Worm (Caenorhabditis elegans) whole organism, L3 larva: ENCODE results near the gene F26F2.4.

ENCODE experiments used
- ZK546.5 ChIP-seq: sonication (generic microtip); optimal IDR thresholded peaks from 2 replicates; lab custom pipeline; 2017; ENCODE audit warnings: missing biosample characterization, missing genetic modification characterization
- ama-1 ChIP-seq: fragments of 150-350 bp; optimal IDR thresholded peaks from 2 replicates; lab custom pipeline; 2018
- ceh-16 ChIP-seq: sonication (generic microtip); optimal IDR thresholded peaks from 2 replicates; lab custom pipeline; 2017; ENCODE audit warnings: missing biosample characterization, missing genetic modification characterization
- ceh-28 ChIP-seq: fragments of 150-350 bp; optimal IDR thresholded peaks from 2 replicates; lab custom pipeline; 2014; ENCODE audit warnings: missing biosample characterization, missing genetic modification reagents, missing genetic modification characterization
- ceh-82 ChIP-seq: fragments of 150-350 bp; optimal IDR thresholded peaks from 2 replicates; lab custom pipeline; 2014; ENCODE audit warnings: missing biosample characterization, missing genetic modification characterization
- ceh-9 ChIP-seq: sonication (generic microtip); optimal IDR thresholded peaks from 2 replicates; lab custom pipeline; 2018; ENCODE audit warnings: missing biosample characterization, missing genetic modification characterization
- daf-12 ChIP-seq: fragments of 150-350 bp; optimal IDR thresholded peaks from 2 replicates; lab custom pipeline; 2014; ENCODE audit warnings: missing biosample characterization, missing genetic modification reagents, missing genetic modification characterization
- egl-5 ChIP-seq: fragments of 150-350 bp; optimal IDR thresholded peaks from 2 replicates; lab custom pipeline; 2017; ENCODE audit warnings: missing biosample characterization, missing genetic modification reagents, missing genetic modification characterization, inconsistent platforms
- elt-1 ChIP-seq: fragments of 150-350 bp; optimal IDR thresholded peaks from 2 replicates; lab custom pipeline; 2014; ENCODE audit warnings: missing biosample characterization, missing genetic modification characterization
- elt-2 ChIP-seq: sonication (generic microtip); optimal IDR thresholded peaks from 2 replicates; lab custom pipeline; 2016; ENCODE audit warnings: missing genetic modification reagents, mild to moderate bottlenecking, missing genetic modification characterization, missing compliant biosample characterization
- elt-3 ChIP-seq, 3 experiments: fragments of 150-350 bp in 1 of 3; sonication (generic microtip) in 2 of 3; optimal IDR thresholded peaks; 2 replicates in 2 of 3; 4 replicates in 1 of 3; lab custom pipeline; 2014 to 2017; ENCODE audit warnings: missing biosample characterization in 3 of 3, missing genetic modification characterization in 3 of 3
- eor-1 ChIP-seq, 2 experiments: fragments of 150-350 bp; optimal IDR thresholded peaks; 2 replicates each; lab custom pipeline; 2014 to 2018; ENCODE audit warnings: missing biosample characterization in 2 of 2, missing genetic modification characterization in 2 of 2
- fkh-10 ChIP-seq: sonication (generic microtip); optimal IDR thresholded peaks from 2 replicates; lab custom pipeline; 2017; ENCODE audit warnings: missing biosample characterization, missing genetic modification reagents, missing genetic modification characterization
- fkh-2 ChIP-seq: fragments of 150-350 bp; optimal IDR thresholded peaks from 2 replicates; lab custom pipeline; 2014; ENCODE audit warnings: missing biosample characterization, missing genetic modification reagents, missing genetic modification characterization
- hmg-11 ChIP-seq: sonication (generic microtip); optimal IDR thresholded peaks from 2 replicates; lab custom pipeline; 2016; ENCODE audit warnings: missing genetic modification characterization, missing compliant biosample characterization
- jun-1 ChIP-seq: fragments of 150-350 bp; optimal IDR thresholded peaks from 2 replicates; lab custom pipeline; 2014; ENCODE audit warnings: missing biosample characterization, missing genetic modification reagents, missing genetic modification characterization
- lin-39 ChIP-seq: fragments of 150-350 bp; optimal IDR thresholded peaks from 2 replicates; lab custom pipeline; 2018; ENCODE audit warnings: missing biosample characterization, missing genetic modification reagents, missing genetic modification characterization
- lsy-12 ChIP-seq: sonication (generic microtip); optimal IDR thresholded peaks from 2 replicates; lab custom pipeline; 2016; ENCODE audit warnings: mild to moderate bottlenecking, missing genetic modification characterization, missing compliant biosample characterization
- mml-1 ChIP-seq: fragments of 150-350 bp; sonication (generic microtip); optimal IDR thresholded peaks from 3 replicates; lab custom pipeline; 2014; ENCODE audit warnings: missing biosample characterization, missing genetic modification characterization
- nhr-11 ChIP-seq: fragments of 150-350 bp; optimal IDR thresholded peaks from 2 replicates; lab custom pipeline; 2014; ENCODE audit warnings: missing biosample characterization, missing genetic modification characterization
- nhr-12 ChIP-seq: fragments of 150-350 bp; optimal IDR thresholded peaks from 2 replicates; lab custom pipeline; 2014; ENCODE audit warnings: missing biosample characterization, missing genetic modification characterization
- nhr-23 ChIP-seq: fragments of 150-350 bp; optimal IDR thresholded peaks from 2 replicates; lab custom pipeline; 2014; ENCODE audit warnings: missing biosample characterization, missing genetic modification reagents, missing genetic modification characterization
- nhr-237 ChIP-seq: fragments of 150-350 bp; optimal IDR thresholded peaks from 2 replicates; lab custom pipeline; 2014; ENCODE audit warnings: missing biosample characterization, missing genetic modification characterization
- nhr-25 ChIP-seq: sonication (generic microtip); optimal IDR thresholded peaks from 2 replicates; lab custom pipeline; 2017; ENCODE audit warnings: missing biosample characterization, missing genetic modification characterization
- nhr-28 ChIP-seq: fragments of 150-350 bp; optimal IDR thresholded peaks from 2 replicates; lab custom pipeline; 2014; ENCODE audit warnings: missing biosample characterization, missing genetic modification characterization
- nhr-43 ChIP-seq: sonication (generic microtip); optimal IDR thresholded peaks from 2 replicates; lab custom pipeline; 2016; ENCODE audit warnings: mild to moderate bottlenecking, missing genetic modification characterization, missing compliant biosample characterization; ENCODE audit not compliant: poor library complexity, severe bottlenecking
- nhr-67 ChIP-seq: fragments of 150-350 bp; optimal IDR thresholded peaks from 2 replicates; lab custom pipeline; 2014; ENCODE audit warnings: missing biosample characterization, missing genetic modification characterization
- nhr-76 ChIP-seq: fragments of 150-350 bp; sonication (generic microtip); optimal IDR thresholded peaks from 5 replicates; lab custom pipeline; 2014; ENCODE audit warnings: missing biosample characterization, missing genetic modification characterization
- pha-4 ChIP-seq: fragments of 150-350 bp; optimal IDR thresholded peaks from 2 replicates; lab custom pipeline; 2014; ENCODE audit warnings: missing biosample characterization, missing genetic modification reagents, missing genetic modification characterization
- pqm-1 ChIP-seq: fragments of 150-350 bp; optimal IDR thresholded peaks from 2 replicates; lab custom pipeline; 2017; ENCODE audit warnings: missing biosample characterization, missing genetic modification characterization, inconsistent platforms
- skn-1 ChIP-seq: fragments of 150-350 bp; optimal IDR thresholded peaks from 2 replicates; lab custom pipeline; 2014; ENCODE audit warnings: missing biosample characterization, missing genetic modification characterization
- snpc-4 ChIP-seq: fragments of 150-350 bp; optimal IDR thresholded peaks from 2 replicates; lab custom pipeline; 2014; ENCODE audit warnings: missing biosample characterization, missing genetic modification characterization
- tbx-2 ChIP-seq: sonication (generic microtip); optimal IDR thresholded peaks from 2 replicates; lab custom pipeline; 2016; ENCODE audit warnings: mild to moderate bottlenecking, missing genetic modification characterization, missing compliant biosample characterization
- unc-39 ChIP-seq: sonication (generic microtip); optimal IDR thresholded peaks from 4 replicates; lab custom pipeline; 2017; ENCODE audit warnings: missing biosample characterization, missing genetic modification characterization
- unc-62 ChIP-seq: fragments of 150-350 bp; sonication (generic microtip); optimal IDR thresholded peaks from 4 replicates; lab custom pipeline; 2014; ENCODE audit warnings: missing biosample characterization, missing genetic modification reagents, missing genetic modification characterization
- zag-1 ChIP-seq: fragments of 150-350 bp; optimal IDR thresholded peaks from 2 replicates; lab custom pipeline; 2014; ENCODE audit warnings: missing biosample characterization, missing genetic modification characterization
- ztf-11 ChIP-seq: fragments of 150-350 bp; optimal IDR thresholded peaks from 2 replicates; lab custom pipeline; 2014; ENCODE audit warnings: missing biosample characterization, missing genetic modification characterization
- ztf-4 ChIP-seq: fragments of 150-350 bp; optimal IDR thresholded peaks from 2 replicates; lab custom pipeline; 2014; ENCODE audit warnings: missing biosample characterization, missing genetic modification characterization

The F26F2.4 gene

DNA sequence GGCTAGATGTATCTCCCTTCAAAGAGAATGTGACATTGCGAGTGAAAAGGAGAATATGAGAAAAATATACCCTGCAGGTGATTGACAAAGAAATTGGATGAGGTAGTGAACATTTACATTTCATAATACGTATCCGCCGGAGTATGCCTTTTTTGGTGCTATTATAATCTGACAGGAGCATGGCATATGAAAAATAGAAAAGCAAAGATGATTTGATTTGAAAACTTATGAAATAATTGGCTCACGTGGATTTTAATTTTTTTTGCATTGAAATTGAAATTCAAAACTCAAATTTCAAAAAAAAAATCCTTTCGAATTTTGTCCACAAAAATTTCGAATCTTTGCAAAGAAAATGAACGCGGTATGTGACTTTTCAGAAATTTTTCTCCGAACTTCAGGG is 33.9 kb downstream of the F26F2.4 start, which contains the start of gene ttr-11:
TSS of gene ttr-11 (plus strand) at position 301 of the 400 bp plus-strand sequence.
- TF ChIP-seq fkh-2 (no peak), ama-1 (lab: Kevin White, UChicago) (no peak), ztf-11 (tag; lab: Kevin White, UChicago) (no peak), nhr-11 (tag; lab: Kevin White, UChicago) (no peak), unc-39 (tag; lab: Kevin White, UChicago) (no peak), nhr-28 (tag; lab: Kevin White, UChicago) (no peak), elt-3 (tag; optimal IDR thresholded peaks at IDR 0.05; lab: Kevin White, UChicago) (no peak)

DNA sequence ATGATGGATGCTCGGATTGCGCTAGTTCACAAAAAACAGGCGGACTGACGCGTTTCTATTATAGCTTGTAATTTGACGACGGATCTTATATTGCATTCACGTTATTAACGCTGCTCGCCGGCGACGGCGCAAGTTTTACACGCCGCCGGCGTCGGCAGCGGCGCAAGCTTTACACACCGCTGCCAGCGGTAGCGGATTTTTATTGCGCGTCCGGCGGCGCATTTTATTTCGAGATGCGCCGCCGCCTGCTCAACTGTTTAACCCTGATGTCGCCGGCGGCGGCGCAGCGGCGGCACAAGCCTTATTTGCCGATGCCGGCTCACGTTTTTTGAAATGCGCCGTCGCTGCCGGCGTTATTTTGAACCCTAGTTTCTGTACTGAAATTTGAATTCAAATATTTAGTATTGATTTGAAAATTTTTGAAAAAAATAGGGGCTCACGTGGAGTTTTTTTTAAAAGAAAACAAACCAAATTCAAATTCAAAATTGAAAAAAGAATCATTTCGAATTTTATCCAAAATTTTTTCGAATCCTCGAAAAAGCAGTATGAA is 35.6 kb downstream of the F26F2.4 start, which contains the start of gene ttr-57:
TSS of gene ttr-57 (plus strand) at position 500 of the 550 bp plus-strand sequence.
- no peak for TF ChIP-seq nhr-67
- no peak for TF ChIP-seq elt-1 (tag; lab: Kevin White, UChicago)
- no peak for TF ChIP-seq nhr-12 (tag; lab: Kevin White, UChicago)
- TF ChIP-seq pqm-1 (tag; lab: Kevin White, UChicago), result no peak
- no peak for TF ChIP-seq nhr-23
- TF ChIP-seq skn-1 (tag; lab: Kevin White, UChicago), result no peak
- no peak for TF ChIP-seq fkh-10 (GFP tag; lab: Kevin White, UChicago)
- TF ChIP-seq ZK546.5 (tag; lab: Kevin White, UChicago), result no peak
- no peak for TF ChIP-seq daf-12
- no peak for TF ChIP-seq pha-4
- TF ChIP-seq ceh-28, result no peak
- TF ChIP-seq eor-1 (tag; optimal IDR thresholded peaks at IDR 0.05; lab: Kevin White, UChicago), result no peak
- no peak for TF ChIP-seq ceh-82
- TF ChIP-seq hmg-11, result no peak
- no peak for TF ChIP-seq elt-2 (tag; lab: Kevin White, UChicago)
- no peak for TF ChIP-seq lin-39 (tag; lab: Kevin White, UChicago)
- no peak for TF ChIP-seq unc-62
- no peak for TF ChIP-seq nhr-76 (tag; lab: Kevin White, UChicago)
- TF ChIP-seq ama-1 (lab: Kevin White, UChicago), result no peak
- no peak for TF ChIP-seq zag-1 (tag; lab: Kevin White, UChicago)

DNA sequence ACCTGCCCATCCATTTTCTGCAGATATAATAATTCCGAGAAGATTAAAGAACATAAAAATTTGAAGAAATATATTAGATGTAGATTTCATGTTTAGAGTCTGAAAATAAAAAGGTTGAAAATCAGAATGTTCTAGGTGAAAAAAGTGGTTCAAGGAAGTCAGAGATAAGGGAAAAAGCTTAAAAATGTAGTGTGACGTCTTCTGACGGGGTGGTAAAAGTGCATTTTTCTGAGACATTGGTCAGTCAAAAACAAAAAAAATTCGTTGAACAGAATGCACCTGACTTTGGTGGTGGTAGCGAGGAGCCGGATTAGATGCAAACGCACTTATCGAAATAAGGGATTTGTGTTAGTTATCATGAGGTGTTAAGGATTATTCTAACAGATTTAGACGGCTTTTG is 37.5 kb downstream of the F26F2.4 start, which contains the start of gene F46B3.23:
TSS of gene F46B3.23 (minus strand) at position 101 of the 400 bp plus-strand sequence.
- TF ChIP-seq nhr-67 (no peak), mml-1 (tag; lab: Kevin White, UChicago) (no peak), ceh-16 (tag; lab: Kevin White, UChicago) (no peak), nhr-11 (tag; lab: Kevin White, UChicago) (no peak), lsy-12 (tag; lab: Kevin White, UChicago) (no peak), egl-5 (tag; lab: Kevin White, UChicago) (no peak), pha-4 (no peak), nhr-28 (tag; lab: Kevin White, UChicago) (no peak), tbx-2 (tag; lab: Kevin White, UChicago) (no peak), ceh-82 (no peak), elt-3 (tag; optimal IDR thresholded peaks at IDR 0.05; lab: Kevin White, UChicago) (no peak), snpc-4 (no peak), ceh-28 (no peak), ceh-9 (tag; lab: Kevin White, UChicago) (no peak), nhr-12 (tag; lab: Kevin White, UChicago) (no peak), ztf-11 (tag; lab: Kevin White, UChicago) (no peak)

DNA sequence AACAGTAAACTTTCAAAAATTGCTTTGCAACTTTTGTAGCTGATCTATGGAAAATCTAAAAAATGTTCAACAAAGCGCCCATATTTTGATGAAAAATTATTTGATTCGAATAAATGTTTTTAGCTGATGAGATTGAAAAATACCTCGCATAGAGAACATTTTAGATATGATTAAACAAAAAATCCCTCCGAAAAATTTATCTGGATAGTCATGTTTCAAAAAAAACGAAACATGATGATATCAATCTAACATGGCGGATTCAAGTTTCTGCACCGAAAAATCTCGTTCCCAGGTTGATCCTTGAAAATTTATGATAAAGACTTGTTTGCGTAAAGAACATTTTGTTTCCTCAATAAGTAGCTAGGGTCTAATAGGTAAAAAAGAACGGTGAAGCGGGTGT is 39.6 kb downstream of the F26F2.4 start, which contains the start of gene ttr-12:
TSS of gene ttr-12 (minus strand) at position 101 of the 400 bp plus-strand sequence.
- no peak for TF ChIP-seq nhr-237 (tag; lab: Kevin White, UChicago)
- peak; percentile 7 for TF ChIP-seq nhr-43 (tag; lab: Kevin White, UChicago)

DNA sequence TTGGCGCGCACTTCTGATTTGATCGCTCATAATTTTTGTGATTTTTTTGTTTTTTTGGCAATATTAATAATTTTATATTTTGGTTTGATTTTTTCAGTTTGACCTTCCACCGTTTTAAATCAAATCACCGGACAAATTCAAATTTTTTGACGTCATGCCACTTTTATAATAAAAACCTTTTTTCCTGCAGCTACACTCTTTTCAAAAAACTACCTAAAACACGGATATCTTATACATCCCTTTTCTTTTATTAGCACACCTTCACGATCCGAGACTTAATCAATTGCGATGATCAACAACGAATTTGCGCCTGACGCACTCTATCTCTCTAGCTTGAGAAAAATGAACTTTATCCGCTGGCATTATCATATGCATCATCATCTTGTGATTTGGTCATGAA is 40.4 kb downstream of the F26F2.4 start, which contains the start of gene grd-2:
TSS of gene grd-2 (plus strand) at position 301 of the 400 bp plus-strand sequence.
- no peak for TF ChIP-seq fkh-2
- TF ChIP-seq nhr-12 (tag; lab: Kevin White, UChicago), result no peak
- TF ChIP-seq hmg-11, result no peak
- no peak for TF ChIP-seq skn-1 (tag; lab: Kevin White, UChicago)
- no peak for TF ChIP-seq ztf-11 (tag; lab: Kevin White, UChicago)
- no peak for TF ChIP-seq ceh-82
- no peak for TF ChIP-seq pha-4
- TF ChIP-seq nhr-76 (tag; lab: Kevin White, UChicago), result no peak
- no peak for TF ChIP-seq snpc-4
- TF ChIP-seq nhr-25 (tag; lab: Kevin White, UChicago), result no peak
- TF ChIP-seq ztf-4, result no peak
- TF ChIP-seq jun-1, result no peak
- TF ChIP-seq elt-3 (tag; optimal IDR thresholded peaks at IDR 0.05; lab: Kevin White, UChicago), result no peak
- TF ChIP-seq, all 47 proteins: peak for 0
